Worm (Caenorhabditis elegans) whole organism, L2 larva: ENCODE measurements around the gene Y37H2A.1.

ENCODE experiments used
- Y55F3AM.14 ChIP-seq: fragments of 200-800 bp; sonication (Bioruptor generic); optimal IDR thresholded peaks from 2 replicates; lab custom pipeline; 2018; ENCODE audit warnings: mild to moderate bottlenecking, missing genetic modification characterization, missing compliant biosample characterization
- nhr-12 ChIP-seq: fragments of 150-350 bp; optimal IDR thresholded peaks from 2 replicates; lab custom pipeline; 2014; ENCODE audit warnings: missing biosample characterization, missing genetic modification characterization
- nhr-77 ChIP-seq: fragments of 150-350 bp; optimal IDR thresholded peaks from 2 replicates; lab custom pipeline; 2014; ENCODE audit warnings: missing biosample characterization, missing genetic modification characterization
- skn-1 ChIP-seq: sonication (generic microtip); optimal IDR thresholded peaks from 2 replicates; lab custom pipeline; 2017; ENCODE audit warnings: missing biosample characterization, missing genetic modification characterization

ce11 chrV:18131049-18131448, 23.0 kb downstream of the Y37H2A.1 start, which contains the start of gene Y37H2A.12:
- no peak for TF ChIP-seq nhr-77 (tag; lab: Kevin White, UChicago)
- TF ChIP-seq nhr-12 (tag; lab: Kevin White, UChicago) = no peak
- TF ChIP-seq Y55F3AM.14 (GFP tag; lab: Kevin White, UChicago) = no peak
- TF ChIP-seq skn-1 (tag; lab: Kevin White, UChicago) = no peak
